Fruit fly (Drosophila melanogaster): ENCODE measurements around the gene svp.

The svp gene

DNA sequence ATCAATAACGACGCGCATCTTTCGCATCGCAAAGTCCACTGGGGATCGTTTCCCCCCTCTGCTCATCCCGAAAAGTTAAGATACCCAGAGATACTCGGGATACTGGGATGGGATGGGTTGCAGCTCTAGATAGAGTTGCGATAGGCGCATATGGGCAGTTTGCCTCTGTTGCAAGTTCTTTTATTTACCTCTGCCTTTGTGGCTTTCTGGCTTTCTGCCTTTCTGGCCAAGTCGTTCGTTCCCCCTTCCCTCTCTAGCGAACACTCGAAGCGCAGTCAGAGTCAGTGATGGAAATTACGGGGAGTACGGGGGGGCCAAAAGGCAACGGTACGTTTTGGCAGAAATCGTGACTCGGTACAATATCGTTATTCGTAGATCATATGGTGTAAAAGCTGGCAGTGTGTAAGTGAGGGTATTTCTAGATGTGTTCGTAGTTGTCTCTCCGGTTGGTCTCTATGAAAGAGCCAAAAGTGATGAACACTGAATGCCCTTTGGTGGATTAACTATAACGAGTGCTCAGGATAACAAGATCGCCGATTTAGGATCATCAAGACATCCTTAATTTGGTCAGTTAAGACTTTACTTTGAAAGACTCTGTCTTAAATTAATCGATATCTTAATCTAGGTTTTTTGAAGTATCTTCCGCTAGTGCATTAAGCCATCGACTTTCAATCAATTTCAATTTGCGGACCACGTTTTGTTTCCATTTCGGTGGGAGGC, 30.2 kb downstream of the svp start:
- TF ChIP-seq rgr (GFP tag; optimal IDR thresholded peaks at IDR 0.05): no peak
- no peak for TF ChIP-seq Abd-B (GFP tag; optimal IDR thresholded peaks at IDR 0.05)
- TF ChIP-seq woc (GFP tag; optimal IDR thresholded peaks at IDR 0.05): no peak
- TF ChIP-seq br (GFP tag; optimal IDR thresholded peaks at IDR 0.05): no peak
- no peak for TF ChIP-seq Vsx2 (GFP tag; optimal IDR thresholded peaks at IDR 0.05; ENCODE audit: partially characterized antibody)
- no peak for TF ChIP-seq psq (GFP tag; optimal IDR thresholded peaks at IDR 0.05)
- TF ChIP-seq dmrt93B (GFP tag; optimal IDR thresholded peaks at IDR 0.05): no peak
- TF ChIP-seq tai (GFP tag; optimal IDR thresholded peaks at IDR 0.05): no peak
- TF ChIP-seq Hnf4 (GFP tag; optimal IDR thresholded peaks at IDR 0.05): no peak
- no peak for TF ChIP-seq Jra (GFP tag; optimal IDR thresholded peaks at IDR 0.05)
- TF ChIP-seq CrebA (GFP tag; optimal IDR thresholded peaks at IDR 0.05; ENCODE audit: borderline replicate concordance): no peak
- TF ChIP-seq lola (GFP tag; optimal IDR thresholded peaks at IDR 0.05): no peak
- no peak for TF ChIP-seq brk (GFP tag; optimal IDR thresholded peaks at IDR 0.05)
- no peak for TF ChIP-seq CG9705 (GFP tag; optimal IDR thresholded peaks at IDR 0.05)
- TF ChIP-seq foxo (GFP tag; optimal IDR thresholded peaks at IDR 0.05): no peak
- TF ChIP-seq HLH106 (tag; optimal IDR thresholded peaks at IDR 0.05): no peak
- TF ChIP-seq dsf (GFP tag; optimal IDR thresholded peaks at IDR 0.05; ENCODE audit: borderline replicate concordance): no peak

- TF ChIP-seq GATAd (GFP tag; optimal IDR thresholded peaks at IDR 0.05) (no peak), woc (GFP tag; optimal IDR thresholded peaks at IDR 0.05) (no peak), Rel (GFP tag; optimal IDR thresholded peaks at IDR 0.05) (no peak), Rel (tag; optimal IDR thresholded peaks at IDR 0.05) (no peak), sage (GFP tag; optimal IDR thresholded peaks at IDR 0.05) (no peak), br (GFP tag; optimal IDR thresholded peaks at IDR 0.05) (no peak), OdsH (GFP tag; optimal IDR thresholded peaks at IDR 0.05) (no peak), Abd-B (GFP tag; optimal IDR thresholded peaks at IDR 0.05) (no peak), foxo (GFP tag; optimal IDR thresholded peaks at IDR 0.05) (no peak), Hr83 (GFP tag; optimal IDR thresholded peaks at IDR 0.05; ENCODE audit: poor library complexity, severe bottlenecking) (no peak), psq (GFP tag; optimal IDR thresholded peaks at IDR 0.05) (no peak), jim (GFP tag; optimal IDR thresholded peaks at IDR 0.05) (no peak), Hr78 (GFP tag; optimal IDR thresholded peaks at IDR 0.05) (no peak), rgr (GFP tag; optimal IDR thresholded peaks at IDR 0.05) (no peak), tai (GFP tag; optimal IDR thresholded peaks at IDR 0.05) (no peak), dl (GFP tag; optimal IDR thresholded peaks at IDR 0.05; ENCODE audit: insufficient read depth in 1 of 2, partially characterized antibody in 2 of 2) (no peak), pan (optimal IDR thresholded peaks at IDR 0.05) (no peak), Vsx2 (GFP tag; optimal IDR thresholded peaks at IDR 0.05; ENCODE audit: partially characterized antibody) (no peak), Mio (GFP tag; optimal IDR thresholded peaks at IDR 0.05) (no peak), Dif (GFP tag; optimal IDR thresholded peaks at IDR 0.05; ENCODE audit: partially characterized antibody) (no peak)
These were observed 32.1 kb downstream of the svp start for dm6 chr3R:12290466-12291237.

DNA sequence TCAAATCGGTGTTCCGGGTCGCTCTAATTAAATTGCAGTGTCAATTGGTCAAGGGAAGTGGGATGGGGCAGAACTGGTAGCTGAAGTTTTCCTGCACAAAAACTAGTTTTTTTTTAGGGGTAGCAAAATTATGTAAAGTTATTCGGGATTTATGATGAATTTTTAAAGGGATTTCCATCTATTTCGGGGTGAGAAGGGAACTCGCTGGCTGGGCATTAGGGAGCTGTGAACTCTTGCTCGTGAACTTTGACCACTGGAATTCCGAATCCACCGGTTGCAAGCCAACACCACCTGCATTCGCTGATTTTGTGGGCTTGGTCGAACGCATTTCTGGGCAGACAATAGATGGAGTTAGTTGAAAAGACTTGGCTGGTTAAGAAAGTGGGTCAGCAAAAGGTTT, 33.3 kb downstream of the svp start:
- TF ChIP-seq N (GFP tag; optimal IDR thresholded peaks at IDR 0.05): no peak
- no peak for TF ChIP-seq woc (GFP tag; optimal IDR thresholded peaks at IDR 0.05)
- no peak for TF ChIP-seq foxo (GFP tag; optimal IDR thresholded peaks at IDR 0.05)
- TF ChIP-seq Dfd (GFP tag; optimal IDR thresholded peaks at IDR 0.05): no peak
- TF ChIP-seq lola (GFP tag; optimal IDR thresholded peaks at IDR 0.05): no peak
- TF ChIP-seq Hr78 (GFP tag; optimal IDR thresholded peaks at IDR 0.05): no peak
- TF ChIP-seq dsf (GFP tag; optimal IDR thresholded peaks at IDR 0.05; ENCODE audit: borderline replicate concordance): no peak
- TF ChIP-seq jim (GFP tag; optimal IDR thresholded peaks at IDR 0.05): no peak
- TF ChIP-seq GATAd (GFP tag; optimal IDR thresholded peaks at IDR 0.05): no peak

dm6 chr3R:12297261-12297660, 38.7 kb downstream of the svp start:
- no peak for TF ChIP-seq HLH106 (tag; optimal IDR thresholded peaks at IDR 0.05)
- TF ChIP-seq dl (GFP tag; optimal IDR thresholded peaks at IDR 0.05; ENCODE audit: insufficient read depth in 1 of 2, partially characterized antibody in 2 of 2): no peak
- TF ChIP-seq ey (GFP tag; optimal IDR thresholded peaks at IDR 0.05): no peak
- no peak for TF ChIP-seq Hr78 (GFP tag; optimal IDR thresholded peaks at IDR 0.05)
- no peak for TF ChIP-seq jim (GFP tag; optimal IDR thresholded peaks at IDR 0.05)
- no peak for TF ChIP-seq N (GFP tag; optimal IDR thresholded peaks at IDR 0.05)
- TF ChIP-seq Dif (GFP tag; optimal IDR thresholded peaks at IDR 0.05; ENCODE audit: partially characterized antibody): no peak
- no peak for TF ChIP-seq Dfd (GFP tag; optimal IDR thresholded peaks at IDR 0.05)
- no peak for TF ChIP-seq pan (optimal IDR thresholded peaks at IDR 0.05)
- no peak for TF ChIP-seq Rel (GFP tag; optimal IDR thresholded peaks at IDR 0.05)
- no peak for TF ChIP-seq Rel (tag; optimal IDR thresholded peaks at IDR 0.05)
- TF ChIP-seq Sp1 (GFP tag; optimal IDR thresholded peaks at IDR 0.05): no peak
- TF ChIP-seq h (GFP tag; optimal IDR thresholded peaks at IDR 0.05): no peak
- TF ChIP-seq dsf (GFP tag; optimal IDR thresholded peaks at IDR 0.05; ENCODE audit: borderline replicate concordance): no peak
- TF ChIP-seq br (GFP tag; optimal IDR thresholded peaks at IDR 0.05): no peak
- no peak for TF ChIP-seq dmrt93B (GFP tag; optimal IDR thresholded peaks at IDR 0.05)
- TF ChIP-seq GATAd (GFP tag; optimal IDR thresholded peaks at IDR 0.05): no peak
